Fruit fly (Drosophila melanogaster) whole organism, embryonic: ENCODE data around the gene betaGlu.

Experiments used
- CG10431 ChIP-seq: fragments of 200-800 bp; sonication (Bioruptor generic); optimal IDR thresholded peaks from 3 replicates; lab custom pipeline; 2018; ENCODE audit warnings: missing biosample characterization, mild to moderate bottlenecking, missing genetic modification characterization
- CG10543 ChIP-seq: fragments of 200-800 bp; sonication (Bioruptor generic); optimal IDR thresholded peaks from 3 replicates; lab custom pipeline; 2017; ENCODE audit warnings: missing biosample characterization, mild to moderate bottlenecking, missing genetic modification characterization, moderate library complexity
- CG10565 ChIP-seq: fragments of 200-800 bp; sonication (Bioruptor generic); optimal IDR thresholded peaks from 3 replicates; lab custom pipeline; 2016; ENCODE audit warnings: missing biosample characterization, mild to moderate bottlenecking, missing genetic modification characterization
- CG10979 ChIP-seq: fragments of 200-800 bp; sonication (Bioruptor generic); optimal IDR thresholded peaks from 2 replicates; lab custom pipeline; 2018; ENCODE audit warnings: missing biosample characterization, mild to moderate bottlenecking, missing genetic modification characterization, moderate library complexity
- CG11085 ChIP-seq: fragments of 200-800 bp; sonication (Bioruptor generic); IDR thresholded peaks from 2 replicates; pipeline ENCODE4 v1.3.6; 2022; ENCODE audit warnings: missing biosample characterization, missing genetic modification characterization
- CG11093 ChIP-seq: fragments of 200-800 bp; sonication (Bioruptor generic); IDR thresholded peaks from 3 replicates; pipeline ENCODE4 v1.3.6; 2022; ENCODE audit warnings: missing biosample characterization, missing genetic modification characterization
- CG11398 ChIP-seq: fragments of 200-800 bp; sonication (Bioruptor generic); optimal IDR thresholded peaks from 2 replicates; lab custom pipeline; 2016; ENCODE audit warnings: missing biosample characterization, missing genetic modification characterization
- CG11560 ChIP-seq: fragments of 200-800 bp; sonication (Bioruptor generic); IDR thresholded peaks from 3 replicates; pipeline ENCODE4 v1.3.6; 2022; ENCODE audit warnings: missing biosample characterization, missing genetic modification characterization
- CG12299 ChIP-seq: fragments of 200-800 bp; sonication (Bioruptor generic); optimal IDR thresholded peaks from 2 replicates; lab custom pipeline; 2018; ENCODE audit warnings: missing biosample characterization, mild to moderate bottlenecking, missing genetic modification characterization
- CG12659 ChIP-seq: fragments of 200-800 bp; sonication (Bioruptor generic); optimal IDR thresholded peaks from 3 replicates; lab custom pipeline; 2017; ENCODE audit warnings: mild to moderate bottlenecking, missing biosample characterization, missing genetic modification reagents, missing genetic modification characterization
- CG13894 ChIP-seq: fragments of 200-800 bp; sonication (Bioruptor generic); optimal IDR thresholded peaks from 3 replicates; lab custom pipeline; 2018; ENCODE audit warnings: missing biosample characterization, mild to moderate bottlenecking, missing genetic modification characterization, moderate library complexity
- CG14667 ChIP-seq: fragments of 200-800 bp; sonication (Bioruptor generic); IDR thresholded peaks from 2 replicates; pipeline ENCODE4 v1.3.6; 2022; ENCODE audit warnings: missing biosample characterization, missing genetic modification characterization
- CG16815 ChIP-seq: fragments of 200-800 bp; sonication (Bioruptor generic); optimal IDR thresholded peaks from 3 replicates; lab custom pipeline; 2017; ENCODE audit warnings: missing biosample characterization, mild to moderate bottlenecking, missing genetic modification characterization
- CG3065 ChIP-seq: fragments of 200-800 bp; sonication (Bioruptor generic); optimal IDR thresholded peaks from 2 replicates; lab custom pipeline; 2016; ENCODE audit warnings: missing biosample characterization, missing genetic modification characterization
- CG4328 ChIP-seq: fragments of 200-800 bp; sonication (Bioruptor generic); optimal IDR thresholded peaks from 3 replicates; lab custom pipeline; 2017; ENCODE audit warnings: missing biosample characterization, missing genetic modification reagents, missing genetic modification characterization
- CG4820 ChIP-seq: fragments of 200-800 bp; sonication (Bioruptor generic); optimal IDR thresholded peaks from 3 replicates; lab custom pipeline; 2016; ENCODE audit warnings: missing biosample characterization, missing genetic modification characterization
- CG5180 ChIP-seq: fragments of 200-800 bp; sonication (Bioruptor generic); optimal IDR thresholded peaks from 3 replicates; lab custom pipeline; 2017; ENCODE audit warnings: missing biosample characterization, missing genetic modification characterization, mild to moderate bottlenecking, moderate library complexity, missing genetic modification reagents
- CG6854 ChIP-seq: fragments of 200-800 bp; sonication (Bioruptor generic); optimal IDR thresholded peaks from 3 replicates; lab custom pipeline; 2017; ENCODE audit warnings: missing biosample characterization, mild to moderate bottlenecking, missing genetic modification characterization
- CG7987 ChIP-seq: fragments of 200-800 bp; sonication (Bioruptor generic); optimal IDR thresholded peaks from 2 replicates; lab custom pipeline; 2018; ENCODE audit warnings: missing biosample characterization, mild to moderate bottlenecking, missing genetic modification characterization, moderate library complexity
- CG8765 ChIP-seq: fragments of 200-800 bp; sonication (Bioruptor generic); IDR thresholded peaks from 2 replicates; pipeline ENCODE4 v1.3.6; 2022; ENCODE audit warnings: missing biosample characterization, missing genetic modification characterization
- CHES-1-like ChIP-seq: fragments of 200-800 bp; sonication (Bioruptor generic); optimal IDR thresholded peaks from 2 replicates; lab custom pipeline; 2016; ENCODE audit warnings: missing biosample characterization, missing genetic modification characterization
- Dll ChIP-seq: fragments of 200-800 bp; sonication (Bioruptor generic); IDR thresholded peaks from 4 replicates; pipeline ENCODE4 v1.3.6; 2022; ENCODE audit warnings: missing biosample characterization, missing genetic modification characterization; ENCODE audit not compliant: partially characterized antibody
- Dp ChIP-seq: fragments of 200-800 bp; sonication (Bioruptor generic); optimal IDR thresholded peaks from 2 replicates; lab custom pipeline; 2018; ENCODE audit warnings: missing biosample characterization, mild to moderate bottlenecking, missing genetic modification characterization, moderate library complexity
- Fer3 ChIP-seq: fragments of 200-800 bp; sonication (Bioruptor generic); optimal IDR thresholded peaks from 2 replicates; lab custom pipeline; 2018; ENCODE audit warnings: missing biosample characterization, mild to moderate bottlenecking, missing genetic modification characterization, moderate library complexity
- Hsf ChIP-seq: fragments of 200-800 bp; sonication (Bioruptor generic); optimal IDR thresholded peaks from 3 replicates; lab custom pipeline; 2016; ENCODE audit warnings: missing biosample characterization, missing genetic modification characterization
- MBD-R2 ChIP-seq: fragments of 200-800 bp; sonication (Bioruptor generic); IDR thresholded peaks from 2 replicates; pipeline ENCODE4 v1.3.6; 2022; ENCODE audit warnings: missing biosample characterization, missing genetic modification characterization
- NC2α ChIP-seq: fragments of 200-800 bp; sonication (Bioruptor generic); optimal IDR thresholded peaks from 2 replicates; lab custom pipeline; 2016; ENCODE audit warnings: missing biosample characterization, missing genetic modification characterization
- Poxn ChIP-seq: fragments of 200-800 bp; sonication (Bioruptor generic); IDR thresholded peaks from 2 replicates; pipeline ENCODE4 v1.3.6; 2022; ENCODE audit warnings: missing biosample characterization, missing genetic modification characterization
- Rfx ChIP-seq: fragments of 200-800 bp; sonication (Bioruptor generic); IDR thresholded peaks from 2 replicates; pipeline ENCODE4 v1.3.6; 2022; ENCODE audit warnings: missing biosample characterization, missing genetic modification characterization
- Sry-δ ChIP-seq: fragments of 200-800 bp; sonication (Bioruptor generic); optimal IDR thresholded peaks from 2 replicates; lab custom pipeline; 2016; ENCODE audit warnings: missing biosample characterization, missing genetic modification characterization
- Vsx1 ChIP-seq: fragments of 200-800 bp; sonication (Bioruptor generic); optimal IDR thresholded peaks from 2 replicates; lab custom pipeline; 2017; ENCODE audit warnings: missing biosample characterization, mild to moderate bottlenecking, missing genetic modification characterization, missing genetic modification reagents
- chm ChIP-seq: fragments of 200-800 bp; sonication (Bioruptor generic); IDR thresholded peaks from 2 replicates; pipeline ENCODE4 v1.3.6; 2022; ENCODE audit warnings: missing biosample characterization, missing genetic modification characterization
- crc ChIP-seq: fragments of 200-800 bp; sonication (Bioruptor generic); optimal IDR thresholded peaks from 2 replicates; lab custom pipeline; 2016; ENCODE audit warnings: missing biosample characterization, missing genetic modification characterization
- emc ChIP-seq: fragments of 200-800 bp; sonication (Bioruptor generic); optimal IDR thresholded peaks from 2 replicates; lab custom pipeline; 2016; ENCODE audit warnings: missing biosample characterization, missing genetic modification characterization
- fru ChIP-seq: fragments of >200 bp; optimal IDR thresholded peaks from 2 replicates; lab custom pipeline; 2017
- ftz-f1 ChIP-seq: fragments of 200-800 bp; sonication (Bioruptor generic); optimal IDR thresholded peaks from 2 replicates; lab custom pipeline; 2016; ENCODE audit warnings: missing biosample characterization, missing genetic modification characterization
- fu2 ChIP-seq: fragments of 200-800 bp; sonication (Bioruptor generic); optimal IDR thresholded peaks from 2 replicates; lab custom pipeline; 2016; ENCODE audit warnings: missing biosample characterization, missing genetic modification characterization
- gce ChIP-seq: fragments of 200-800 bp; sonication (Bioruptor generic); IDR thresholded peaks from 3 replicates; pipeline ENCODE4 v1.3.6; 2022; ENCODE audit warnings: missing biosample characterization, missing genetic modification characterization
- h ChIP-seq: fragments of >200 bp; optimal IDR thresholded peaks from 2 replicates; lab custom pipeline; 2017
- her ChIP-seq: fragments of 200-800 bp; sonication (Bioruptor generic); optimal IDR thresholded peaks from 2 replicates; lab custom pipeline; 2016; ENCODE audit warnings: missing biosample characterization, missing genetic modification characterization
- inv ChIP-seq: fragments of 200-800 bp; sonication (Bioruptor generic); IDR thresholded peaks from 2 replicates; pipeline ENCODE4 v1.3.6; 2022; ENCODE audit warnings: missing biosample characterization, missing genetic modification characterization; ENCODE audit not compliant: partially characterized antibody
- klu ChIP-seq: fragments of 200-800 bp; sonication (Bioruptor generic); IDR thresholded peaks from 2 replicates; pipeline ENCODE4 v1.3.6; 2022; ENCODE audit warnings: missing biosample characterization, missing genetic modification characterization
- lab ChIP-seq: fragments of 200-800 bp; sonication (Bioruptor generic); optimal IDR thresholded peaks from 3 replicates; lab custom pipeline; 2017; ENCODE audit warnings: missing biosample characterization, missing genetic modification characterization, mild to moderate bottlenecking, moderate library complexity, missing genetic modification reagents
- lola ChIP-seq, 3 experiments: fragments of >200 bp in 2 of 3; fragments of 200-800 bp in 1 of 3; sonication (Bioruptor generic) in 1 of 3; optimal IDR thresholded peaks; 2 replicates each; lab custom pipeline; 2017 to 2019; ENCODE audit warnings: missing biosample characterization in 3 of 3, missing genetic modification characterization in 3 of 3, mild to moderate bottlenecking in 1 of 3, moderate library complexity in 1 of 3
- nom ChIP-seq: fragments of 200-800 bp; sonication (Bioruptor generic); optimal IDR thresholded peaks from 2 replicates; lab custom pipeline; 2017; ENCODE audit warnings: missing biosample characterization, missing genetic modification characterization, mild to moderate bottlenecking, moderate library complexity, missing genetic modification reagents
- sc ChIP-seq, 3 experiments: fragments of >200 bp in 2 of 3; fragments of 200-800 bp in 1 of 3; sonication (Bioruptor generic) in 1 of 3; optimal IDR thresholded peaks; 2 replicates in 2 of 3; 3 replicates in 1 of 3; lab custom pipeline; 2017; ENCODE audit warnings: mild to moderate bottlenecking in 1 of 3, missing biosample characterization in 1 of 3, missing genetic modification characterization in 1 of 3, missing genetic modification reagents in 1 of 3
- tll ChIP-seq, 2 experiments: fragments of 200-800 bp in 1 of 2; fragments of >200 bp in 1 of 2; sonication (Bioruptor generic) in 1 of 2; optimal IDR thresholded peaks; 2 replicates each; lab custom pipeline; 2017 to 2019; ENCODE audit warnings: missing biosample characterization in 2 of 2, missing genetic modification characterization in 2 of 2, mild to moderate bottlenecking in 1 of 2, moderate library complexity in 1 of 2
- vnd ChIP-seq: fragments of 200-800 bp; sonication (Bioruptor generic); IDR thresholded peaks from 3 replicates; pipeline ENCODE4 v1.3.6; 2022; ENCODE audit warnings: missing biosample characterization, missing genetic modification characterization; ENCODE audit not compliant: partially characterized antibody
- zf30C ChIP-seq: fragments of 200-800 bp; sonication (Bioruptor generic); optimal IDR thresholded peaks from 3 replicates; lab custom pipeline; 2018; ENCODE audit warnings: missing biosample characterization, mild to moderate bottlenecking, missing genetic modification characterization

The betaGlu gene

dm6 chr3R:31725486-31726227 lies 46.0 kb downstream of the betaGlu start (continued):
- TF ChIP-seq Fer3 = no peak
- no peak for TF ChIP-seq CHES-1-like (GFP tag; lab: Kevin White, UChicago)
- TF ChIP-seq CG8765 (GFP tag; lab: Robert Waterston, UW) = no peak
- TF ChIP-seq CG12299 (tag; lab: Kevin White, UChicago) = no peak
- no peak for TF ChIP-seq CG12659 (GFP tag; lab: Kevin White, UChicago)
- no peak for TF ChIP-seq CG10431 (GFP tag; lab: Kevin White, UChicago)
- TF ChIP-seq CG11398 (GFP tag; lab: Kevin White, UChicago) = no peak
- TF ChIP-seq NC2α (GFP tag; lab: Kevin White, UChicago) = no peak
- no peak for TF ChIP-seq crc (GFP tag; lab: Kevin White, UChicago)
- no peak for TF ChIP-seq CG6854 (GFP tag; lab: Kevin White, UChicago)
- no peak for TF ChIP-seq CG10979 (tag; lab: Kevin White, UChicago)
- TF ChIP-seq h (lab: Kevin White, UChicago) = no peak
- TF ChIP-seq emc = no peak
- no peak for TF ChIP-seq ftz-f1 (GFP tag; lab: Kevin White, UChicago)
- TF ChIP-seq CG5180 (GFP tag; lab: Kevin White, UChicago) = no peak
- TF ChIP-seq inv = no peak
- no peak for TF ChIP-seq Poxn (GFP tag; lab: Robert Waterston, UW)
- 0 out of 2 replicates have a peak, but pooled peaks have one; percentile 9 for TF ChIP-seq MBD-R2 (GFP tag; lab: Robert Waterston, UW)
- peak; percentile 11 for TF ChIP-seq Vsx1 (GFP tag; lab: Kevin White, UChicago)
- no peak for TF ChIP-seq Dll (GFP tag; lab: Robert Waterston, UW)
- TF ChIP-seq CG11085 (GFP tag; lab: Robert Waterston, UW) = no peak
- TF ChIP-seq fu2 (GFP tag; lab: Kevin White, UChicago) = no peak
- 0 out of 3 replicates have a peak, but pooled peaks have one; percentile 31 for TF ChIP-seq gce
- TF ChIP-seq Hsf (GFP tag; lab: Kevin White, UChicago) = no peak
- peak; percentile 41; the same call in 1 of the 2 replicates for TF ChIP-seq chm (GFP tag; lab: Robert Waterston, UW)
- no peak for TF ChIP-seq CG4328 (GFP tag; lab: Kevin White, UChicago)
- no peak for TF ChIP-seq her (GFP tag; lab: Kevin White, UChicago)
- TF ChIP-seq lola (GFP tag; optimal IDR thresholded peaks at IDR 0.05; lab: Kevin White, UChicago) = peak in 1 of 3 experiments; percentile 10
- TF ChIP-seq sc (optimal IDR thresholded peaks at IDR 0.05; lab: Kevin White, UChicago) = no peak
- TF ChIP-seq sc (GFP tag; optimal IDR thresholded peaks at IDR 0.05; lab: Kevin White, UChicago) = no peak
- TF ChIP-seq CG7987 = no peak
- no peak for TF ChIP-seq Sry-δ (GFP tag; lab: Kevin White, UChicago)
- no peak for TF ChIP-seq fru
- TF ChIP-seq CG10565 (GFP tag; lab: Kevin White, UChicago) = no peak
- no peak for TF ChIP-seq CG13894 (tag; lab: Kevin White, UChicago)
- no peak for TF ChIP-seq CG11560
- TF ChIP-seq CG4820 (GFP tag; lab: Kevin White, UChicago) = no peak
- peak in 1 of 2 experiments; percentile 41 for TF ChIP-seq tll (GFP tag; optimal IDR thresholded peaks at IDR 0.05; lab: Kevin White, UChicago)
- TF ChIP-seq CG11093 = no peak
- TF ChIP-seq CG14667 (GFP tag; lab: Robert Waterston, UW) = no peak
- TF ChIP-seq Dp (GFP tag; lab: Kevin White, UChicago) = no peak
- TF ChIP-seq klu (GFP tag; lab: Robert Waterston, UW) = no peak
- no peak for TF ChIP-seq CG3065 (GFP tag; lab: Kevin White, UChicago)
- no peak for TF ChIP-seq lab
- TF ChIP-seq CG10543 = no peak
- TF ChIP-seq vnd (GFP tag; lab: Robert Waterston, UW) = no peak
- no peak for TF ChIP-seq CG16815 (GFP tag; lab: Kevin White, UChicago)
- TF ChIP-seq Rfx = no peak
- TF ChIP-seq zf30C (GFP tag; lab: Kevin White, UChicago) = no peak
- peak; percentile 95 for TF ChIP-seq nom (GFP tag; lab: Kevin White, UChicago)
